Fruit fly (Drosophila melanogaster): Measurements from ENCODE around the gene CG33995.
A peak's percentile ranks its signal among the peaks of the same experiment; 100 is the strongest.

CG33995 gene

DNA sequence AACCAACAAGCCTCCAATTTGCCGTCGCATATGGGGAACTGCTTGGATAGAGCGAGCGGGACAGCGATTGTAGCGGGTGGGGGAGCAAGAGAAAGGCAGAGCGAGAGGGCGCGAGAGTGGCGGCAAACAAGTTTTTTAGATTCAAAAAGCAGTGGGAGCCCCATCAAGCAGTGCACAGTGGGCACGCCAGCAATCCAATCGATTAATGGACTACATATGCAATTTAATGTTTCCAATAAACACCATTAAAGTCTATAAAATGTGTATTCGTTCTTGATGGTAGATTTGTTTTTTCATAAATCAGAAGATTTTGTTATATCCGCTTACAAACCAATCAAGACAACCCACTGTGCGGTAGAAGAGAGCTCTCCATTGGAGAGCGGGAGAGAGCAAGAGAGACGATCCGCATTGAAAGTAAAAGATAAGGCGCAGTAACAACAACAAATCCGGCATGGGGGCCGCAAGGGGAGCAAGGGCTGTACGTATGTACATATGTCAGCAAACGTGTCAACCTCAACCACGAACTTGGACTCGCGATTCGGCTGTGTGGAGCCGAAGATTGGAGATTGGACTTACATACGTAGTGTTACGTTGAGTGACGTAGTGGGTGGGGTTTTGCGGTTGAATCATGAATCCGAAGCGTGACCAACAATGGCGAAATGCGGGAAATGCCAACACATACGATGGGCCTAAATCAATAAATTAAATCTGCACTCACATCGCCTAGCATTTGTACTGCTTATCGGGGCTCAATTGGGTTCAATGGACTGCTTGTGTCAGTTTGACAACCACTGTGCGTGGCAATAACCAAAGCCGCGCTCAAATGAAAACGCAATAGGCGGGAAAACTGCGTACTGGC is 45.4 kb upstream of the CG33995 start (continued):
- TF ChIP-seq knrl (GFP tag; IDR thresholded peaks at IDR 0.05; ENCODE audit: partially characterized antibody) = peak; percentile 77
- peak; percentile 97 for TF ChIP-seq CG7987 (GFP tag; optimal IDR thresholded peaks at IDR 0.05)
- peak; percentile 98 for TF ChIP-seq CG8388 (GFP tag; optimal IDR thresholded peaks at IDR 0.05)
- TF ChIP-seq sens-2 (GFP tag; IDR thresholded peaks at IDR 0.05) = peak; percentile 99
- TF ChIP-seq fd102C (GFP tag; optimal IDR thresholded peaks at IDR 0.05) = peak; percentile 78
- TF ChIP-seq Hr51 (GFP tag; optimal IDR thresholded peaks at IDR 0.05) = peak; percentile 98 to 99
- peak; percentile 65 for TF ChIP-seq CG14860 (GFP tag; IDR thresholded peaks at IDR 0.05; ENCODE audit: partially characterized antibody)
- peak; percentile 98 for TF ChIP-seq ewg (GFP tag; optimal IDR thresholded peaks at IDR 0.05)
- peak; percentile 99 for TF ChIP-seq tgo (GFP tag; IDR thresholded peaks at IDR 0.05)
- TF ChIP-seq Sox102F (GFP tag; optimal IDR thresholded peaks at IDR 0.05) = peak; percentile 99
- TF ChIP-seq dan (GFP tag; IDR thresholded peaks at IDR 0.05) = peak; percentile 97
- TF ChIP-seq CG16863 (GFP tag; optimal IDR thresholded peaks at IDR 0.05) = peak; percentile 99
- peak; percentile 94 for TF ChIP-seq Jarid2 (GFP tag; optimal IDR thresholded peaks at IDR 0.05)
- peak; percentile 90 for TF ChIP-seq Nf-YB (GFP tag; optimal IDR thresholded peaks at IDR 0.05)
- TF ChIP-seq CG17912 (GFP tag; optimal IDR thresholded peaks at IDR 0.05) = peak; percentile 96
- TF ChIP-seq CG7786 (GFP tag; optimal IDR thresholded peaks at IDR 0.05) = peak; percentile 99
- peak; percentile 97 for TF ChIP-seq CG10431 (GFP tag; optimal IDR thresholded peaks at IDR 0.05)
- peak; percentile 99 for TF ChIP-seq crc (GFP tag; optimal IDR thresholded peaks at IDR 0.05)
- TF ChIP-seq gce (GFP tag; IDR thresholded peaks at IDR 0.05) = peak; percentile 99
- peak; percentile 99 for TF ChIP-seq CoRest (tag; optimal IDR thresholded peaks at IDR 0.05)
- peak; percentile 99 for TF ChIP-seq CG17359 (tag; optimal IDR thresholded peaks at IDR 0.05)
- TF ChIP-seq B-H1 (GFP tag; IDR thresholded peaks at IDR 0.05) = peak; percentile 99
- no peak for TF ChIP-seq D (optimal IDR thresholded peaks at IDR 0.05)
- peak; percentile 99 for TF ChIP-seq D (GFP tag; optimal IDR thresholded peaks at IDR 0.05)
- peak; percentile 98 for TF ChIP-seq Spps (tag; optimal IDR thresholded peaks at IDR 0.05)
- peak; percentile 96 for TF ChIP-seq CG17385 (GFP tag; optimal IDR thresholded peaks at IDR 0.05)
- TF ChIP-seq Abd-B (GFP tag; optimal IDR thresholded peaks at IDR 0.05) = no peak
- peak; percentile 98 for TF ChIP-seq CG31388 (GFP tag; optimal IDR thresholded peaks at IDR 0.05)
- TF ChIP-seq CG14710 (tag; optimal IDR thresholded peaks at IDR 0.05) = peak; percentile 98
- TF ChIP-seq cad (GFP tag; optimal IDR thresholded peaks at IDR 0.05) = peak; percentile 60
- TF ChIP-seq Hsf (GFP tag; optimal IDR thresholded peaks at IDR 0.05) = peak; percentile 99
- TF ChIP-seq CG31224 (GFP tag; IDR thresholded peaks at IDR 0.05) = peak; percentile 97
- peak; percentile 99 for TF ChIP-seq so (GFP tag; IDR thresholded peaks at IDR 0.05)
- peak; percentile 99 for TF ChIP-seq CG12659 (GFP tag; optimal IDR thresholded peaks at IDR 0.05)
- TF ChIP-seq Six4 (GFP tag; optimal IDR thresholded peaks at IDR 0.05) = peak; percentile 99
- peak; percentile 100 for TF ChIP-seq sisA (GFP tag; IDR thresholded peaks at IDR 0.05)
- TF ChIP-seq gem (tag; optimal IDR thresholded peaks at IDR 0.05) = peak; percentile 100
- TF ChIP-seq lola (GFP tag; optimal IDR thresholded peaks at IDR 0.05) = peak in 1 of 3 experiments; percentile 98
- TF ChIP-seq lmd (GFP tag; IDR thresholded peaks at IDR 0.05) = peak; percentile 99
- TF ChIP-seq grn (GFP tag; optimal IDR thresholded peaks at IDR 0.05) = peak; percentile 94
- peak; percentile 92 for TF ChIP-seq Nf-YC (tag; optimal IDR thresholded peaks at IDR 0.05)
- TF ChIP-seq CG13287 (GFP tag; IDR thresholded peaks at IDR 0.05; ENCODE audit: partially characterized antibody) = peak; percentile 69
- TF ChIP-seq CG13624 (GFP tag; optimal IDR thresholded peaks at IDR 0.05) = peak; percentile 99
- peak; percentile 48 for TF ChIP-seq Dp (GFP tag; optimal IDR thresholded peaks at IDR 0.05)
- peak; percentile 99 for TF ChIP-seq slbo (GFP tag; IDR thresholded peaks at IDR 0.05)
- peak; percentile 98 for TF ChIP-seq org-1 (GFP tag; optimal IDR thresholded peaks at IDR 0.05)
- TF ChIP-seq Hand (GFP tag; optimal IDR thresholded peaks at IDR 0.05) = peak; percentile 94
- TF ChIP-seq bbx (GFP tag; IDR thresholded peaks at IDR 0.05; ENCODE audit: partially characterized antibody) = peak; percentile 63

All from whole organism, embryonic.